5 worm cellular contexts compared by ENCODE assay signal in the genomic region with DNA sequence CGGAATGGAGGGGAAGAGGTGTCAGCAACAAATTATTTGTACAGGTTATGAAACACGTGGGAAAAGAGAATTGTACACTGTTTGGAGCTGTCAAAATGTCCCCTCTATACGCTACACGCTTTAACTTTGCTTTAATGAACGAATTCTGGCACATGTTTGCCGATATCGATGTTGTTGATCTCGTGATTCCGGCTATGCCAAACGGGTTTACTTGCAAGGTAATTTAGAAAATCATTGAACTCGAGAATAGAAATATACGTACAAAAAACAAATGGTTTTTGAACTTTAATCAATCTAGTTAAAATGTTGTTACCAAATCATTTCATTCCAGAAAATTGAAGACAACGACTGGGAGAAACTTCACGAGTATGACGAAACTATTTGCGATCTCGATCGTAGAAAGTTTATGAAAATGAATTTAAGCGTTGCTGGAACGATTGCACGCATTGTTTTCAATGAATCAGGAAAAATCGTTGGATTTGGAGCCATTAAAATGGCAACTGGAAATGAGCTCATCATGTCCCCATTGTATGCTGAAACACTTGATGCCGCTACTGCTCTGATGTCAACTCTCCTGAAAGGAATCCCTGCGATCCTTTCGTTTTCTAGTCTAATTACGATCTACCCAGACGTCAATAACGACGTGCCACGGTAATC.
A peak's percentile ranks its signal among the peaks of the same experiment; 100 is the strongest.
TF ChIP-seq lines count a peak whose summit lies in the region.

No protein-coding gene starts in this region.

TF ChIP-seq in whole organism, L1 larva, 84 proteins besides CTCF, POLR2A, EP300 and RAD21:
- TF ChIP-seq vab-15 (tag; optimal IDR thresholded peaks at IDR 0.05; lab: Kevin White, UChicago) (no peak), unc-62 (GFP tag; optimal IDR thresholded peaks at IDR 0.05; lab: Kevin White, UChicago) (no peak), F16B12.6 (tag; optimal IDR thresholded peaks at IDR 0.05; lab: Kevin White, UChicago) (no peak), jun-1 (tag; optimal IDR thresholded peaks at IDR 0.05; lab: Kevin White, UChicago) (no peak), ama-1 (optimal IDR thresholded peaks at IDR 0.05; lab: Kevin White, UChicago) (peak; percentile 8), zag-1 (tag; optimal IDR thresholded peaks at IDR 0.05; lab: Kevin White, UChicago) (no peak), lsy-2 (tag; optimal IDR thresholded peaks at IDR 0.05; lab: Kevin White, UChicago) (peak in 1 of 2 experiments; percentile 16), efl-1 (optimal IDR thresholded peaks at IDR 0.05; lab: Kevin White, UChicago) (no peak), efl-1 (GFP tag; optimal IDR thresholded peaks at IDR 0.05 in 1 of 2; lab: Kevin White, UChicago) (peak in 1 of 2 experiments; percentile 85), mep-1 (tag; optimal IDR thresholded peaks at IDR 0.05; lab: Kevin White, UChicago) (no peak), ceh-63 (GFP tag; optimal IDR thresholded peaks at IDR 0.05; lab: Kevin White, UChicago) (no peak), elt-3 (tag; optimal IDR thresholded peaks at IDR 0.05; lab: Kevin White, UChicago) (peak in 1 of 6 experiments; percentile 11), ztf-4 (tag; optimal IDR thresholded peaks at IDR 0.05; lab: Kevin White, UChicago) (no peak), lin-35 (GFP tag; optimal IDR thresholded peaks at IDR 0.05; lab: Kevin White, UChicago) (peak in 1 of 2 experiments; percentile 36), nhr-84 (tag; optimal IDR thresholded peaks at IDR 0.05; lab: Kevin White, UChicago) (no peak)

TF ChIP-seq in whole organism, L2 larva, 48 proteins besides CTCF, POLR2A, EP300 and RAD21:
- TF ChIP-seq ceh-82 (tag; optimal IDR thresholded peaks at IDR 0.05; lab: Kevin White, UChicago) (no peak), ama-1 (optimal IDR thresholded peaks at IDR 0.05; lab: Kevin White, UChicago) (peak; percentile 30), mab-5 (tag; optimal IDR thresholded peaks at IDR 0.05; lab: Kevin White, UChicago) (no peak), alr-1 (tag; optimal IDR thresholded peaks at IDR 0.05; lab: Kevin White, UChicago) (no peak), F13H6.1 (tag; optimal IDR thresholded peaks at IDR 0.05; lab: Kevin White, UChicago) (no peak), nhr-11 (tag; optimal IDR thresholded peaks at IDR 0.05; lab: Kevin White, UChicago) (no peak), nhr-129 (tag; optimal IDR thresholded peaks at IDR 0.05; lab: Kevin White, UChicago) (no peak), sem-4 (tag; optimal IDR thresholded peaks at IDR 0.05; lab: Kevin White, UChicago) (no peak), unc-39 (tag; optimal IDR thresholded peaks at IDR 0.05; lab: Kevin White, UChicago) (no peak), unc-55 (GFP tag; optimal IDR thresholded peaks at IDR 0.05; lab: Kevin White, UChicago) (no peak), crh-2 (tag; optimal IDR thresholded peaks at IDR 0.05; lab: Kevin White, UChicago) (no peak), nhr-25 (tag; optimal IDR thresholded peaks at IDR 0.05; lab: Kevin White, UChicago) (no peak), nhr-21 (tag; optimal IDR thresholded peaks at IDR 0.05; lab: Kevin White, UChicago) (peak; percentile 37), zag-1 (tag; optimal IDR thresholded peaks at IDR 0.05; lab: Kevin White, UChicago) (no peak), ztf-4 (tag; optimal IDR thresholded peaks at IDR 0.05; lab: Kevin White, UChicago) (no peak), dmd-4 (tag; optimal IDR thresholded peaks at IDR 0.05; lab: Kevin White, UChicago) (no peak), sma-9 (GFP tag; optimal IDR thresholded peaks at IDR 0.05; lab: Kevin White, UChicago) (peak; percentile 17), sma-9 (tag; optimal IDR thresholded peaks at IDR 0.05; lab: Kevin White, UChicago) (no peak), R02D3.7 (tag; optimal IDR thresholded peaks at IDR 0.05; lab: Kevin White, UChicago) (no peak)

TF ChIP-seq in whole organism, L3 larva, 47 proteins besides CTCF, POLR2A, EP300 and RAD21:
- TF ChIP-seq nhr-25 (tag; optimal IDR thresholded peaks at IDR 0.05; lab: Kevin White, UChicago) (peak; percentile 41), jun-1 (tag; optimal IDR thresholded peaks at IDR 0.05; lab: Kevin White, UChicago) (peak; percentile 20), ama-1 (optimal IDR thresholded peaks at IDR 0.05; lab: Kevin White, UChicago) (peak; percentile 2), nhr-43 (tag; optimal IDR thresholded peaks at IDR 0.05; lab: Kevin White, UChicago; ENCODE audit: poor library complexity, severe bottlenecking) (peak; percentile 21), mdl-1 (tag; optimal IDR thresholded peaks at IDR 0.05; lab: Kevin White, UChicago) (no peak)

TF ChIP-seq in whole organism, L4 larva, 104 proteins besides CTCF, POLR2A, EP300 and RAD21:
- TF ChIP-seq dmd-6 (GFP tag; IDR thresholded peaks at IDR 0.05; lab: Robert Waterston, UW) (peak; percentile 24; the same call in 1 of the 2 replicates), mes-2 (tag; optimal IDR thresholded peaks at IDR 0.05; lab: Kevin White, UChicago; ENCODE audit: poor library complexity, severe bottlenecking) (no peak), ama-1 (optimal IDR thresholded peaks at IDR 0.05; lab: Kevin White, UChicago) (peak; percentile 86), hlh-11 (tag; optimal IDR thresholded peaks at IDR 0.05; lab: Kevin White, UChicago) (peak; percentile 17), ceh-32 (tag; optimal IDR thresholded peaks at IDR 0.05; lab: Kevin White, UChicago; ENCODE audit: poor library complexity) (no peak), nhr-77 (tag; optimal IDR thresholded peaks at IDR 0.05; lab: Kevin White, UChicago) (peak; percentile 46), hlh-30 (tag; optimal IDR thresholded peaks at IDR 0.05; lab: Kevin White, UChicago; ENCODE audit: insufficient read depth) (peak; percentile 59), mxl-3 (GFP tag; optimal IDR thresholded peaks at IDR 0.05; lab: Kevin White, UChicago) (peak; percentile 23), daf-16 (GFP tag; optimal IDR thresholded peaks at IDR 0.05; lab: Kevin White, UChicago) (no peak), daf-16 (tag; optimal IDR thresholded peaks at IDR 0.05; lab: Kevin White, UChicago) (peak; percentile 65), mep-1 (tag; optimal IDR thresholded peaks at IDR 0.05; lab: Kevin White, UChicago) (peak; percentile 21), rbr-2 (tag; optimal IDR thresholded peaks at IDR 0.05; lab: Kevin White, UChicago) (no peak), zfp-2 (tag; optimal IDR thresholded peaks at IDR 0.05; lab: Kevin White, UChicago) (no peak), dve-1 (tag; optimal IDR thresholded peaks at IDR 0.05; lab: Kevin White, UChicago; ENCODE audit: insufficient read depth) (peak; percentile 23), ceh-20 (GFP tag; IDR thresholded peaks at IDR 0.05; lab: Robert Waterston, UW) (0 out of 2 replicates have a peak, but pooled peaks have one; percentile 6), unc-62 (GFP tag; optimal IDR thresholded peaks at IDR 0.05 in 1 of 2; lab: Kevin White, UChicago) (peak in 1 of 2 experiments; percentile 86), unc-62 (tag; optimal IDR thresholded peaks at IDR 0.05; lab: Kevin White, UChicago) (no peak), aha-1 (tag; lab: Kevin White, UChicago) (peak; percentile 91), lin-38 (GFP tag; IDR thresholded peaks at IDR 0.05; lab: Robert Waterston, UW) (0 out of 2 replicates have a peak, but pooled peaks have one; percentile 8), pqm-1 (tag; optimal IDR thresholded peaks at IDR 0.05; lab: Kevin White, UChicago) (no peak), sdz-12 (GFP tag; optimal IDR thresholded peaks at IDR 0.05; lab: Kevin White, UChicago) (peak; percentile 11)

TF ChIP-seq in whole organism, young adult, 124 proteins besides CTCF, POLR2A, EP300 and RAD21 (continues in another document):
- TF ChIP-seq B0336.3 (GFP tag; IDR thresholded peaks at IDR 0.05; lab: Robert Waterston, UW) (0 out of 2 replicates have a peak, but pooled peaks have one; percentile 3), Y56A3A.18 (GFP tag; IDR thresholded peaks at IDR 0.05; lab: Robert Waterston, UW) (no peak), F57C9.4 (tag; optimal IDR thresholded peaks at IDR 0.05; lab: Kevin White, UChicago) (no peak), B0019.2 (GFP tag; conservative IDR thresholded peaks at IDR 0.05; lab: Robert Waterston, UW) (no peak), ama-1 (optimal IDR thresholded peaks at IDR 0.05; lab: Kevin White, UChicago) (peak; percentile 77), ama-1 (GFP tag; optimal IDR thresholded peaks at IDR 0.05; lab: Kevin White, UChicago) (no peak), hmg-20 (GFP tag; IDR thresholded peaks at IDR 0.05; lab: Robert Waterston, UW) (no peak), madf-10 (tag; optimal IDR thresholded peaks at IDR 0.05; lab: Kevin White, UChicago) (no peak), mel-28 (tag; optimal IDR thresholded peaks at IDR 0.05; lab: Kevin White, UChicago; ENCODE audit: borderline replicate concordance) (no peak), T26A5.8 (tag; optimal IDR thresholded peaks at IDR 0.05; lab: Kevin White, UChicago) (no peak), ceh-58 (GFP tag; IDR thresholded peaks at IDR 0.05; lab: Robert Waterston, UW) (no peak), zim-3 (tag; optimal IDR thresholded peaks at IDR 0.05; lab: Kevin White, UChicago) (peak; percentile 35), T07F8.4 (tag; optimal IDR thresholded peaks at IDR 0.05; lab: Kevin White, UChicago) (no peak), nhr-120 (GFP tag; IDR thresholded peaks at IDR 0.05; lab: Robert Waterston, UW) (no peak), mxl-1 (tag; optimal IDR thresholded peaks at IDR 0.05; lab: Kevin White, UChicago) (no peak), cebp-1 (GFP tag; IDR thresholded peaks at IDR 0.05; lab: Robert Waterston, UW) (no peak), cebp-1 (tag; optimal IDR thresholded peaks at IDR 0.05; lab: Kevin White, UChicago) (peak; percentile 30), lsl-1 (GFP tag; optimal IDR thresholded peaks at IDR 0.05; lab: Kevin White, UChicago) (no peak), ztf-26 (tag; optimal IDR thresholded peaks at IDR 0.05; lab: Kevin White, UChicago) (no peak), lag-1 (GFP tag; IDR thresholded peaks at IDR 0.05; lab: Robert Waterston, UW) (no peak), Y67H2A.10 (GFP tag; conservative IDR thresholded peaks at IDR 0.05; lab: Robert Waterston, UW) (no peak), lin-26 (GFP tag; IDR thresholded peaks at IDR 0.05; lab: Robert Waterston, UW) (0 out of 2 replicates have a peak, but pooled peaks have one; percentile 61), hmg-1.2 (GFP tag; IDR thresholded peaks at IDR 0.05; lab: Robert Waterston, UW) (peak; percentile 5; the same call in 1 of the 2 replicates), ceh-27 (GFP tag; optimal IDR thresholded peaks at IDR 0.05; lab: Kevin White, UChicago) (no peak), him-1 (tag; optimal IDR thresholded peaks at IDR 0.05; lab: Kevin White, UChicago) (no peak), ZK185.1 (tag; optimal IDR thresholded peaks at IDR 0.05; lab: Kevin White, UChicago; ENCODE audit: poor library complexity, severe bottlenecking) (peak; percentile 47), aptf-3 (GFP tag; IDR thresholded peaks at IDR 0.05; lab: Robert Waterston, UW) (0 out of 2 replicates have a peak, but pooled peaks have one; percentile 37), gei-17 (GFP tag; optimal IDR thresholded peaks at IDR 0.05; lab: Kevin White, UChicago) (no peak), Y53G8AR.9 (GFP tag; conservative IDR thresholded peaks at IDR 0.05; lab: Robert Waterston, UW) (peak; percentile 32), rcor-1 (GFP tag; IDR thresholded peaks at IDR 0.05; lab: Robert Waterston, UW) (0 out of 2 replicates have a peak, but pooled peaks have one; percentile 11)
